Fruit fly (Drosophila melanogaster) whole organism, embryonic: Measurements from ENCODE around the gene CG18662.

ENCODE experiments used
- C15 ChIP-seq: fragments of 200-800 bp; sonication (Bioruptor generic); IDR thresholded peaks from 3 replicates; pipeline ENCODE4 v1.3.6; 2022; ENCODE audit warnings: missing biosample characterization, missing genetic modification characterization
- CG10543 ChIP-seq: fragments of 200-800 bp; sonication (Bioruptor generic); optimal IDR thresholded peaks from 3 replicates; lab custom pipeline; 2017; ENCODE audit warnings: missing biosample characterization, mild to moderate bottlenecking, missing genetic modification characterization, moderate library complexity
- CG10654 ChIP-seq: fragments of 200-800 bp; sonication (Bioruptor generic); optimal IDR thresholded peaks from 2 replicates; lab custom pipeline; 2016; ENCODE audit warnings: missing biosample characterization, missing genetic modification characterization
- CG11247 ChIP-seq: fragments of 200-800 bp; sonication (Bioruptor generic); IDR thresholded peaks from 2 replicates; pipeline ENCODE4 v1.3.6; 2022; ENCODE audit warnings: missing biosample characterization, missing genetic modification characterization
- CG12299 ChIP-seq: fragments of 200-800 bp; sonication (Bioruptor generic); optimal IDR thresholded peaks from 2 replicates; lab custom pipeline; 2018; ENCODE audit warnings: missing biosample characterization, mild to moderate bottlenecking, missing genetic modification characterization
- CG1233 ChIP-seq: fragments of 200-800 bp; sonication (Bioruptor generic); optimal IDR thresholded peaks from 4 replicates; lab custom pipeline; 2018; ENCODE audit warnings: missing biosample characterization, mild to moderate bottlenecking, missing genetic modification characterization
- CG13296 ChIP-seq: fragments of 200-800 bp; sonication (Bioruptor generic); optimal IDR thresholded peaks from 3 replicates; lab custom pipeline; 2018; ENCODE audit warnings: missing biosample characterization, mild to moderate bottlenecking, missing genetic modification characterization
- CG13424 ChIP-seq: fragments of 200-800 bp; sonication (Bioruptor generic); optimal IDR thresholded peaks from 2 replicates; lab custom pipeline; 2019; ENCODE audit warnings: missing biosample characterization, mild to moderate bottlenecking, missing genetic modification characterization, moderate library complexity
- CG13894 ChIP-seq: fragments of 200-800 bp; sonication (Bioruptor generic); optimal IDR thresholded peaks from 3 replicates; lab custom pipeline; 2018; ENCODE audit warnings: missing biosample characterization, mild to moderate bottlenecking, missing genetic modification characterization, moderate library complexity
- CG15269 ChIP-seq: fragments of 200-800 bp; sonication (Bioruptor generic); optimal IDR thresholded peaks from 2 replicates; lab custom pipeline; 2018; ENCODE audit warnings: missing biosample characterization, mild to moderate bottlenecking, missing genetic modification characterization, moderate library complexity
- CG16815 ChIP-seq: fragments of 200-800 bp; sonication (Bioruptor generic); optimal IDR thresholded peaks from 3 replicates; lab custom pipeline; 2017; ENCODE audit warnings: missing biosample characterization, mild to moderate bottlenecking, missing genetic modification characterization
- CG17361 ChIP-seq: fragments of 200-800 bp; sonication (Bioruptor generic); IDR thresholded peaks from 3 replicates; pipeline ENCODE4 v1.3.6; 2022; ENCODE audit warnings: missing biosample characterization, missing genetic modification characterization
- CG2129 ChIP-seq: fragments of 200-800 bp; sonication (Bioruptor generic); IDR thresholded peaks from 2 replicates; pipeline ENCODE4 v1.3.6; 2022; ENCODE audit warnings: missing biosample characterization, missing genetic modification characterization; ENCODE audit not compliant: partially characterized antibody
- CG2678 ChIP-seq: fragments of 200-800 bp; sonication (Bioruptor generic); optimal IDR thresholded peaks from 3 replicates; lab custom pipeline; 2019; ENCODE audit warnings: missing biosample characterization, mild to moderate bottlenecking, missing genetic modification characterization, moderate library complexity
- CG31388 ChIP-seq: fragments of 200-800 bp; sonication (Bioruptor generic); optimal IDR thresholded peaks from 2 replicates; lab custom pipeline; 2016; ENCODE audit warnings: missing biosample characterization, missing genetic modification characterization
- CG31441 ChIP-seq: fragments of 200-800 bp; sonication (Bioruptor generic); IDR thresholded peaks from 2 replicates; pipeline ENCODE4 v1.3.6; 2022; ENCODE audit warnings: missing biosample characterization, missing genetic modification characterization
- CG32532 ChIP-seq: fragments of 200-800 bp; sonication (Bioruptor generic); IDR thresholded peaks from 2 replicates; pipeline ENCODE4 v1.3.6; 2022; ENCODE audit warnings: missing biosample characterization, missing genetic modification characterization
- CG34376 ChIP-seq: fragments of 200-800 bp; sonication (Bioruptor generic); optimal IDR thresholded peaks from 2 replicates; lab custom pipeline; 2018; ENCODE audit warnings: missing biosample characterization, mild to moderate bottlenecking, missing genetic modification characterization
- CG43689 ChIP-seq: fragments of 200-800 bp; sonication (Bioruptor generic); IDR thresholded peaks from 2 replicates; pipeline ENCODE4 v1.3.6; 2022; ENCODE audit warnings: missing biosample characterization, missing genetic modification characterization
- CG4707 ChIP-seq: fragments of 200-800 bp; sonication (Bioruptor generic); optimal IDR thresholded peaks from 2 replicates; lab custom pipeline; 2018; ENCODE audit warnings: missing biosample characterization, mild to moderate bottlenecking, missing genetic modification characterization, moderate library complexity
- CG4854 ChIP-seq: fragments of 200-800 bp; sonication (Bioruptor generic); optimal IDR thresholded peaks from 2 replicates; lab custom pipeline; 2016; ENCODE audit warnings: missing biosample characterization, missing genetic modification characterization, inconsistent platforms
- CG9876 ChIP-seq: fragments of 200-800 bp; sonication (Bioruptor generic); optimal IDR thresholded peaks from 2 replicates; lab custom pipeline; 2016; ENCODE audit warnings: missing biosample characterization, missing genetic modification characterization
- CTCF ChIP-seq: fragments of 200-800 bp; sonication (Bioruptor generic); optimal IDR thresholded peaks from 2 replicates; lab custom pipeline; 2017; ENCODE audit warnings: missing biosample characterization, mild to moderate bottlenecking, missing genetic modification characterization, moderate library complexity
- Doc2 ChIP-seq: fragments of 200-800 bp; sonication (Bioruptor generic); IDR thresholded peaks from 2 replicates; pipeline ENCODE4 v1.3.6; 2022; ENCODE audit warnings: missing biosample characterization, missing genetic modification characterization
- Gsc ChIP-seq: fragments of 200-800 bp; sonication (Bioruptor generic); IDR thresholded peaks from 2 replicates; pipeline ENCODE4 v1.3.6; 2022; ENCODE audit warnings: missing biosample characterization, missing genetic modification characterization
- Lpt ChIP-seq: fragments of >200 bp; optimal IDR thresholded peaks from 2 replicates; lab custom pipeline; 2018; ENCODE audit warnings: missing biosample characterization, missing genetic modification characterization
- NK7.1 ChIP-seq: fragments of 200-800 bp; sonication (Bioruptor generic); optimal IDR thresholded peaks from 3 replicates; lab custom pipeline; 2016; ENCODE audit warnings: missing biosample characterization, missing genetic modification characterization
- Nf-YC ChIP-seq: fragments of 200-800 bp; optimal IDR thresholded peaks from 3 replicates; lab custom pipeline; 2019; ENCODE audit warnings: missing biosample characterization, mild to moderate bottlenecking, missing genetic modification characterization, moderate library complexity
- PHDP ChIP-seq: fragments of 200-800 bp; sonication (Bioruptor generic); optimal IDR thresholded peaks from 3 replicates; lab custom pipeline; 2018; ENCODE audit warnings: missing biosample characterization, mild to moderate bottlenecking, missing genetic modification characterization, moderate library complexity
- Pdp1 ChIP-seq, 2 experiments: fragments of 200-800 bp; sonication (Bioruptor generic); optimal IDR thresholded peaks; 3 replicates each; lab custom pipeline; 2016; ENCODE audit warnings: missing biosample characterization in 2 of 2, missing genetic modification characterization in 2 of 2, mild to moderate bottlenecking in 1 of 2, moderate library complexity in 1 of 2
- cas ChIP-seq: fragments of 200-800 bp; sonication (Bioruptor generic); IDR thresholded peaks from 2 replicates; pipeline ENCODE4 v1.3.6; 2022; ENCODE audit warnings: missing biosample characterization, missing genetic modification characterization
- crc ChIP-seq: fragments of 200-800 bp; sonication (Bioruptor generic); optimal IDR thresholded peaks from 2 replicates; lab custom pipeline; 2016; ENCODE audit warnings: missing biosample characterization, missing genetic modification characterization
- dati ChIP-seq: fragments of 200-800 bp; sonication (Bioruptor generic); IDR thresholded peaks from 2 replicates; pipeline ENCODE4 v1.3.6; 2022; ENCODE audit warnings: missing biosample characterization, missing genetic modification characterization
- exex ChIP-seq: fragments of 200-800 bp; sonication (Bioruptor generic); optimal IDR thresholded peaks from 4 replicates; lab custom pipeline; 2018; ENCODE audit warnings: missing biosample characterization, mild to moderate bottlenecking, missing genetic modification characterization, moderate library complexity
- gcm ChIP-seq: fragments of 200-800 bp; sonication (Bioruptor generic); optimal IDR thresholded peaks from 2 replicates; lab custom pipeline; 2019; ENCODE audit warnings: missing biosample characterization, mild to moderate bottlenecking, missing genetic modification characterization, moderate library complexity
- gsb ChIP-seq: fragments of 200-800 bp; sonication (Bioruptor generic); IDR thresholded peaks from 2 replicates; pipeline ENCODE4 v1.3.6; 2022; ENCODE audit warnings: missing biosample characterization, missing genetic modification characterization
- h ChIP-seq: fragments of >200 bp; optimal IDR thresholded peaks from 2 replicates; lab custom pipeline; 2017
- lilli ChIP-seq: fragments of 200-800 bp; sonication (Bioruptor generic); optimal IDR thresholded peaks from 3 replicates; lab custom pipeline; 2016; ENCODE audit warnings: missing biosample characterization, missing genetic modification characterization
- mirr ChIP-seq: fragments of 200-800 bp; sonication (Bioruptor generic); optimal IDR thresholded peaks from 3 replicates; lab custom pipeline; 2018; ENCODE audit warnings: missing biosample characterization, mild to moderate bottlenecking, missing genetic modification characterization
- pros ChIP-seq: fragments of 200-800 bp; sonication (Bioruptor generic); optimal IDR thresholded peaks from 3 replicates; lab custom pipeline; 2019; ENCODE audit warnings: missing biosample characterization, mild to moderate bottlenecking, missing genetic modification characterization, moderate library complexity
- ro ChIP-seq: fragments of 200-800 bp; sonication (Bioruptor generic); IDR thresholded peaks from 2 replicates; pipeline ENCODE4 v1.3.6; 2022; ENCODE audit warnings: missing biosample characterization, missing genetic modification characterization
- sc ChIP-seq, 3 experiments: fragments of >200 bp in 2 of 3; fragments of 200-800 bp in 1 of 3; sonication (Bioruptor generic) in 1 of 3; optimal IDR thresholded peaks; 2 replicates in 2 of 3; 3 replicates in 1 of 3; lab custom pipeline; 2017; ENCODE audit warnings: mild to moderate bottlenecking in 1 of 3, missing biosample characterization in 1 of 3, missing genetic modification characterization in 1 of 3, missing genetic modification reagents in 1 of 3
- scrt ChIP-seq: fragments of 200-800 bp; sonication (Bioruptor generic); optimal IDR thresholded peaks from 2 replicates; lab custom pipeline; 2018; ENCODE audit warnings: missing biosample characterization, mild to moderate bottlenecking, missing genetic modification characterization, moderate library complexity
- sd ChIP-seq: fragments of 200-800 bp; sonication (Bioruptor generic); optimal IDR thresholded peaks from 3 replicates; lab custom pipeline; 2018; ENCODE audit warnings: missing biosample characterization, mild to moderate bottlenecking, missing genetic modification characterization, moderate library complexity
- sqz ChIP-seq: fragments of 200-800 bp; sonication (Bioruptor generic); optimal IDR thresholded peaks from 3 replicates; lab custom pipeline; 2018; ENCODE audit warnings: missing biosample characterization, mild to moderate bottlenecking, missing genetic modification characterization
- sug ChIP-seq: fragments of 200-800 bp; optimal IDR thresholded peaks from 2 replicates; lab custom pipeline; 2019; ENCODE audit warnings: missing biosample characterization, mild to moderate bottlenecking, missing genetic modification characterization, moderate library complexity
- tup ChIP-seq: fragments of 200-800 bp; sonication (Bioruptor generic); optimal IDR thresholded peaks from 2 replicates; lab custom pipeline; 2016; ENCODE audit warnings: missing biosample characterization, mild to moderate bottlenecking, missing genetic modification characterization, moderate library complexity
- vnd ChIP-seq: fragments of 200-800 bp; sonication (Bioruptor generic); IDR thresholded peaks from 3 replicates; pipeline ENCODE4 v1.3.6; 2022; ENCODE audit warnings: missing biosample characterization, missing genetic modification characterization; ENCODE audit not compliant: partially characterized antibody

CG18662 gene

DNA sequence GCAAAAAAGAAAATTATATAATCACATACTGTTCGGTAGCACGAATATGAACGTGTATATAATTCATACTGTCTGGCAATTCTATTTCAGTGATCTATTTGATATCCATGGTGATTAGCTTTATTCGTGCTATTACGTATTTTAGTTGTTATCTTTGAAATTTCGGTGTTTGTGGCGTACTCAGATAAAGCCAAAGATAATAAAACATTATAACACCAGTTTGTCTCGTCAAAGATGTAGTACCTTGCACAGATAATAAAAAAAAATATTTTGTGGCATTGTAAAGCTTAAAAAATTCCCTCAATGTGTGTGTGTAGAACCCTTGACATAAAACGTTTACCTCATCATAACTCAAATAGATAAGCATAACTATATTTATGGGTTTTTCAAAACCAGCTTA lies 32.5 kb upstream of the CG18662 start:
- TF ChIP-seq C15 (GFP tag; lab: Robert Waterston, UW) = no peak
- TF ChIP-seq CG31441 (GFP tag; lab: Robert Waterston, UW) = no peak
- no peak for TF ChIP-seq h (lab: Kevin White, UChicago)
- peak; percentile 58 for TF ChIP-seq CG13894 (tag; lab: Kevin White, UChicago)
- TF ChIP-seq CG16815 (GFP tag; lab: Kevin White, UChicago) = no peak
- TF ChIP-seq CG2129 (GFP tag; lab: Robert Waterston, UW) = no peak
- no peak for TF ChIP-seq lilli (GFP tag; lab: Kevin White, UChicago)
- TF ChIP-seq CG12299 (tag; lab: Kevin White, UChicago) = no peak
- TF ChIP-seq Gsc = no peak
- TF ChIP-seq CG1233 = no peak
- peak; percentile 38 for TF ChIP-seq CG10543 (GFP tag; lab: Kevin White, UChicago)
- no peak for TF ChIP-seq CG11247 (GFP tag; lab: Robert Waterston, UW)
- peak in 1 of 2 experiments; percentile 88 for TF ChIP-seq Pdp1 (GFP tag; optimal IDR thresholded peaks at IDR 0.05; lab: Kevin White, UChicago)
- peak; percentile 29 for TF ChIP-seq sd (tag; lab: Kevin White, UChicago)
- TF ChIP-seq crc (GFP tag; lab: Kevin White, UChicago) = no peak
- TF ChIP-seq sc (optimal IDR thresholded peaks at IDR 0.05; lab: Kevin White, UChicago) = no peak
- TF ChIP-seq sc (GFP tag; optimal IDR thresholded peaks at IDR 0.05; lab: Kevin White, UChicago) = no peak
- peak; percentile 47 for TF ChIP-seq CG2678 (tag; lab: Kevin White, UChicago)
- TF ChIP-seq CG4707 (GFP tag; lab: Kevin White, UChicago) = no peak
- TF ChIP-seq gcm = no peak
- peak; percentile 3 for TF ChIP-seq PHDP
- no peak for TF ChIP-seq CTCF (GFP tag; lab: Kevin White, UChicago)
- no peak for TF ChIP-seq Lpt
- TF ChIP-seq gsb = no peak
- TF ChIP-seq CG17361 (GFP tag; lab: Robert Waterston, UW) = no peak
- TF ChIP-seq CG15269 (tag; lab: Kevin White, UChicago) = peak; percentile 5
- no peak for TF ChIP-seq CG13424 (tag; lab: Kevin White, UChicago)
- peak; percentile 16 for TF ChIP-seq sug
- no peak for TF ChIP-seq NK7.1 (GFP tag; lab: Kevin White, UChicago)
- no peak for TF ChIP-seq cas (GFP tag; lab: Robert Waterston, UW)
- TF ChIP-seq Doc2 (GFP tag; lab: Robert Waterston, UW) = no peak
- TF ChIP-seq ro (GFP tag; lab: Robert Waterston, UW) = no peak
- peak; percentile 54 for TF ChIP-seq CG13296 (GFP tag; lab: Kevin White, UChicago)
- no peak for TF ChIP-seq CG4854 (GFP tag; lab: Kevin White, UChicago)
- TF ChIP-seq scrt (GFP tag; lab: Kevin White, UChicago) = no peak
- TF ChIP-seq sqz (GFP tag; lab: Kevin White, UChicago) = no peak
- no peak for TF ChIP-seq CG32532 (GFP tag; lab: Robert Waterston, UW)
- TF ChIP-seq Nf-YC (tag; lab: Kevin White, UChicago) = peak; percentile 25
- TF ChIP-seq vnd (GFP tag; lab: Robert Waterston, UW) = no peak
- TF ChIP-seq dati (GFP tag; lab: Robert Waterston, UW) = no peak
- TF ChIP-seq mirr (GFP tag; lab: Kevin White, UChicago) = peak; percentile 35
- no peak for TF ChIP-seq CG10654
- peak; percentile 0 for TF ChIP-seq CG34376 (GFP tag; lab: Kevin White, UChicago)
- TF ChIP-seq exex = peak; percentile 50
- TF ChIP-seq CG9876 (GFP tag; lab: Kevin White, UChicago) = no peak
- TF ChIP-seq CG31388 (GFP tag; lab: Kevin White, UChicago) = no peak
- TF ChIP-seq pros = no peak
- no peak for TF ChIP-seq tup
- no peak for TF ChIP-seq CG43689 (GFP tag; lab: Robert Waterston, UW)
